Worm (Caenorhabditis elegans) whole organism, L2 larva: ENCODE data around the gene str-66.

Experiments
- R02D3.7 ChIP-seq: fragments of 150-350 bp; optimal IDR thresholded peaks from 2 replicates; lab custom pipeline; 2014; ENCODE audit warnings: missing biosample characterization, missing genetic modification characterization
- Y55F3AM.14 ChIP-seq: fragments of 200-800 bp; sonication (Bioruptor generic); optimal IDR thresholded peaks from 2 replicates; lab custom pipeline; 2018; ENCODE audit warnings: mild to moderate bottlenecking, missing genetic modification characterization, missing compliant biosample characterization
- ZK546.5 ChIP-seq: sonication (generic microtip); optimal IDR thresholded peaks from 2 replicates; lab custom pipeline; 2017; ENCODE audit warnings: missing biosample characterization, missing genetic modification characterization
- alr-1 ChIP-seq: fragments of 150-350 bp; optimal IDR thresholded peaks from 2 replicates; lab custom pipeline; 2014; ENCODE audit warnings: missing biosample characterization, missing genetic modification characterization
- aly-2 ChIP-seq: fragments of 150-350 bp; optimal IDR thresholded peaks from 2 replicates; lab custom pipeline; 2014; ENCODE audit warnings: missing biosample characterization, missing genetic modification characterization
- ama-1 ChIP-seq: fragments of 150-350 bp; optimal IDR thresholded peaks from 2 replicates; lab custom pipeline; 2018; ENCODE audit warnings: inconsistent platforms
- blmp-1 ChIP-seq: sonication (generic microtip); optimal IDR thresholded peaks from 2 replicates; lab custom pipeline; 2017; ENCODE audit warnings: missing genetic modification characterization, mild to moderate bottlenecking, missing compliant biosample characterization, antibody characterized with exemption, moderate library complexity; ENCODE audit not compliant: insufficient read depth
- ceh-16 ChIP-seq: fragments of 150-350 bp; optimal IDR thresholded peaks from 2 replicates; lab custom pipeline; 2014; ENCODE audit warnings: missing biosample characterization, missing genetic modification characterization
- ceh-82 ChIP-seq: fragments of 150-350 bp; optimal IDR thresholded peaks from 2 replicates; lab custom pipeline; 2014; ENCODE audit warnings: missing biosample characterization, missing genetic modification characterization
- crh-2 ChIP-seq: sonication (generic microtip); optimal IDR thresholded peaks from 2 replicates; lab custom pipeline; 2017; ENCODE audit warnings: missing biosample characterization, missing genetic modification characterization
- dmd-4 ChIP-seq: sonication (generic microtip); optimal IDR thresholded peaks from 2 replicates; lab custom pipeline; 2017; ENCODE audit warnings: missing biosample characterization, missing genetic modification characterization
- egl-27 ChIP-seq: sonication (generic microtip); optimal IDR thresholded peaks from 3 replicates; lab custom pipeline; 2017; ENCODE audit warnings: missing biosample characterization, missing genetic modification reagents, missing genetic modification characterization
- elt-1 ChIP-seq: fragments of 150-350 bp; optimal IDR thresholded peaks from 2 replicates; lab custom pipeline; 2014; ENCODE audit warnings: missing biosample characterization, missing genetic modification characterization
- elt-3 ChIP-seq: sonication (generic microtip); optimal IDR thresholded peaks from 2 replicates; lab custom pipeline; 2017; ENCODE audit warnings: missing biosample characterization, missing genetic modification characterization
- fos-1 ChIP-seq: fragments of 150-350 bp; optimal IDR thresholded peaks from 2 replicates; lab custom pipeline; 2014; ENCODE audit warnings: missing biosample characterization, missing genetic modification characterization
- gmeb-1 ChIP-seq: fragments of 150-350 bp; optimal IDR thresholded peaks from 2 replicates; lab custom pipeline; 2014; ENCODE audit warnings: missing biosample characterization, missing genetic modification characterization
- lin-11 ChIP-seq: fragments of 150-350 bp; sonication (generic microtip); optimal IDR thresholded peaks from 2 replicates; lab custom pipeline; 2014; ENCODE audit warnings: missing biosample characterization, missing genetic modification characterization, inconsistent platforms, mixed read lengths
- lin-13 ChIP-seq: fragments of 150-350 bp; optimal IDR thresholded peaks from 2 replicates; lab custom pipeline; 2014; ENCODE audit warnings: missing biosample characterization, missing genetic modification reagents, missing genetic modification characterization
- lin-39 ChIP-seq: fragments of 150-350 bp; optimal IDR thresholded peaks from 2 replicates; lab custom pipeline; 2014; ENCODE audit warnings: missing biosample characterization, missing genetic modification reagents, missing genetic modification characterization
- lsy-2 ChIP-seq, 2 experiments: fragments of 150-350 bp in 1 of 2; sonication (generic microtip) in 1 of 2; optimal IDR thresholded peaks; 2 replicates each; lab custom pipeline; 2014 to 2017; ENCODE audit warnings: missing biosample characterization in 2 of 2, missing genetic modification characterization in 2 of 2
- mab-5 ChIP-seq: fragments of 150-350 bp; optimal IDR thresholded peaks from 2 replicates; lab custom pipeline; 2014; ENCODE audit warnings: missing biosample characterization, missing genetic modification characterization
- mbf-1 ChIP-seq: sonication (generic microtip); optimal IDR thresholded peaks from 2 replicates; lab custom pipeline; 2017; ENCODE audit warnings: missing biosample characterization, missing genetic modification characterization
- mdl-1 ChIP-seq, 2 experiments: fragments of 150-350 bp in 1 of 2; sonication (generic microtip) in 1 of 2; optimal IDR thresholded peaks; 2 replicates each; lab custom pipeline; 2017; ENCODE audit warnings: missing biosample characterization in 2 of 2, missing genetic modification characterization in 2 of 2
- nhr-10 ChIP-seq: sonication (generic microtip); optimal IDR thresholded peaks from 2 replicates; lab custom pipeline; 2017; ENCODE audit warnings: missing biosample characterization, missing genetic modification characterization
- nhr-11 ChIP-seq: fragments of 150-350 bp; optimal IDR thresholded peaks from 2 replicates; lab custom pipeline; 2014; ENCODE audit warnings: missing biosample characterization, missing genetic modification characterization
- nhr-12 ChIP-seq: fragments of 150-350 bp; optimal IDR thresholded peaks from 2 replicates; lab custom pipeline; 2014; ENCODE audit warnings: missing biosample characterization, missing genetic modification characterization
- nhr-129 ChIP-seq: fragments of 150-350 bp; optimal IDR thresholded peaks from 2 replicates; lab custom pipeline; 2014; ENCODE audit warnings: missing biosample characterization, missing genetic modification characterization
- nhr-21 ChIP-seq: fragments of 150-350 bp; optimal IDR thresholded peaks from 2 replicates; lab custom pipeline; 2014; ENCODE audit warnings: missing biosample characterization, missing genetic modification characterization
- nhr-25 ChIP-seq: fragments of 150-350 bp; sonication (generic microtip); optimal IDR thresholded peaks from 3 replicates; lab custom pipeline; 2014; ENCODE audit warnings: missing biosample characterization, missing genetic modification characterization
- nhr-6 ChIP-seq: fragments of 150-350 bp; optimal IDR thresholded peaks from 2 replicates; lab custom pipeline; 2014; ENCODE audit warnings: missing biosample characterization, missing genetic modification characterization
- nhr-77 ChIP-seq: fragments of 150-350 bp; optimal IDR thresholded peaks from 2 replicates; lab custom pipeline; 2014; ENCODE audit warnings: missing biosample characterization, missing genetic modification characterization
- peb-1 ChIP-seq: fragments of 150-350 bp; optimal IDR thresholded peaks from 2 replicates; lab custom pipeline; 2014; ENCODE audit warnings: missing biosample characterization, missing genetic modification characterization
- skn-1 ChIP-seq: sonication (generic microtip); optimal IDR thresholded peaks from 2 replicates; lab custom pipeline; 2017; ENCODE audit warnings: missing biosample characterization, missing genetic modification characterization
- sma-9 ChIP-seq, 2 experiments: fragments of 150-350 bp in 1 of 2; sonication (generic microtip) in 1 of 2; optimal IDR thresholded peaks; 2 replicates each; lab custom pipeline; 2014 to 2016; ENCODE audit warnings: missing genetic modification characterization in 2 of 2, mild to moderate bottlenecking in 1 of 2, missing biosample characterization in 1 of 2, missing compliant biosample characterization in 1 of 2, missing genetic modification reagents in 1 of 2, moderate library complexity in 1 of 2
- snpc-4 ChIP-seq: fragments of 150-350 bp; optimal IDR thresholded peaks from 2 replicates; lab custom pipeline; 2014; ENCODE audit warnings: missing biosample characterization, missing genetic modification characterization
- unc-39 ChIP-seq: fragments of 150-350 bp; optimal IDR thresholded peaks from 2 replicates; lab custom pipeline; 2014; ENCODE audit warnings: missing biosample characterization, missing genetic modification characterization
- ztf-1 ChIP-seq: fragments of 200-800 bp; sonication (Bioruptor generic); conservative IDR thresholded peaks from 2 replicates; pipeline ENCODE4 v1.3.6; 2022; ENCODE audit warnings: missing genetic modification characterization, missing compliant biosample characterization
- ztf-11 ChIP-seq: sonication (generic microtip); optimal IDR thresholded peaks from 2 replicates; lab custom pipeline; 2017; ENCODE audit warnings: missing biosample characterization, missing genetic modification characterization

str-66 gene

ce11 chrV:3144494-3144893 is 40.5 kb upstream of the str-66 start, which contains the start of gene srab-10:
srab-10 (minus strand) TSS chrV:3144594.
- TF ChIP-seq unc-39 (tag; lab: Kevin White, UChicago): no peak
- TF ChIP-seq nhr-25: no peak

DNA sequence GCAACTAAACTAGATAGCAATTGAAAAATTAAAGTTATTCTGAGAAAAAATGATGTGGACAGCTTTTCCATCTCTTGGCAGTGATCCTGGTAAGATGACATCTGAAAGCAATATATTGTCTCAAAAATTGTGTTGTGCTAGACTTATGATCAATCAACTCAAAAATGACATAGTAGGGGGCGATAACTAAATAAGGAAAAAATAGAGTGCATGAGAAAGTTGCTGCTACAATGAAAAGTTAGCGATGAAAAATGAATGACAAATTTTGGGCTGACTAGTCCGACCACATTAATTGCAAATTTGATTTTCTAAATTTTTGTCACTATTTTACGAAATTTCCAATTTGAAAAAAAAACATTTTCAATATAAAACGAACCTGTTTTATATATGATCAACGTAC is 37.2 kb upstream of the str-66 start, which contains the start of gene srab-9:
Gene srab-9 (minus strand): TSS at position 101 of the 400 bp plus-strand sequence.
- TF ChIP-seq nhr-11: no peak
- no peak for TF ChIP-seq ztf-1
- no peak for TF ChIP-seq Y55F3AM.14 (GFP tag; lab: Kevin White, UChicago)
- no peak for TF ChIP-seq nhr-129 (tag; lab: Kevin White, UChicago)
- no peak for TF ChIP-seq elt-1 (tag; lab: Kevin White, UChicago)
- no peak for TF ChIP-seq lin-13 (GFP tag; lab: Kevin White, UChicago)
- no peak for TF ChIP-seq R02D3.7
- TF ChIP-seq ceh-16 (tag; lab: Kevin White, UChicago): no peak
- no peak for TF ChIP-seq aly-2 (tag; lab: Kevin White, UChicago)
- TF ChIP-seq peb-1 (tag; lab: Kevin White, UChicago): no peak
- TF ChIP-seq ztf-11 (tag; lab: Kevin White, UChicago): no peak
- no peak for TF ChIP-seq nhr-6 (tag; lab: Kevin White, UChicago)
- no peak for TF ChIP-seq crh-2 (tag; lab: Kevin White, UChicago)
- TF ChIP-seq sma-9 (GFP tag; optimal IDR thresholded peaks at IDR 0.05; lab: Kevin White, UChicago): no peak
- TF ChIP-seq sma-9 (tag; optimal IDR thresholded peaks at IDR 0.05; lab: Kevin White, UChicago): no peak
- no peak for TF ChIP-seq nhr-21 (tag; lab: Kevin White, UChicago)
- TF ChIP-seq mbf-1 (tag; lab: Kevin White, UChicago): no peak
- no peak for TF ChIP-seq alr-1 (tag; lab: Kevin White, UChicago)

ce11 chrV:3138488-3138887 is 34.5 kb upstream of the str-66 start, which contains the start of the genes irld-3 and F02C9.1:
irld-3 (minus strand) TSS chrV:3138588.
F02C9.1 (plus strand) TSS chrV:3138703.
- TF ChIP-seq R02D3.7 (no peak), nhr-11 (no peak), lin-39 (tag; lab: Kevin White, UChicago) (no peak), skn-1 (no peak), aly-2 (tag; lab: Kevin White, UChicago) (no peak), nhr-10 (tag; lab: Kevin White, UChicago) (no peak), mab-5 (tag; lab: Kevin White, UChicago) (no peak), elt-3 (no peak), ama-1 (no peak), mdl-1 (tag; optimal IDR thresholded peaks at IDR 0.05; lab: Kevin White, UChicago) (no peak), Y55F3AM.14 (GFP tag; lab: Kevin White, UChicago) (no peak), nhr-12 (tag; lab: Kevin White, UChicago) (no peak), lin-11 (tag; lab: Kevin White, UChicago) (no peak), ceh-82 (tag; lab: Kevin White, UChicago) (no peak), blmp-1 (tag; lab: Kevin White, UChicago) (no peak), ZK546.5 (tag; lab: Kevin White, UChicago) (no peak)

ce11 chrV:3133293-3133755 is 29.3 kb upstream of the str-66 start, which contains the start of gene F02C9.2:
F02C9.2 (plus strand) TSS chrV:3133705.
- no peak for TF ChIP-seq unc-39 (tag; lab: Kevin White, UChicago)
- TF ChIP-seq mdl-1 (tag; optimal IDR thresholded peaks at IDR 0.05; lab: Kevin White, UChicago): no peak
- no peak for TF ChIP-seq R02D3.7
- no peak for TF ChIP-seq nhr-77 (tag; lab: Kevin White, UChicago)
- TF ChIP-seq ztf-11 (tag; lab: Kevin White, UChicago): no peak
- TF ChIP-seq dmd-4 (tag; lab: Kevin White, UChicago): no peak
- TF ChIP-seq egl-27 (tag; lab: Kevin White, UChicago): no peak
- TF ChIP-seq gmeb-1: no peak
- TF ChIP-seq snpc-4 (tag; lab: Kevin White, UChicago): no peak
- no peak for TF ChIP-seq lsy-2 (tag; optimal IDR thresholded peaks at IDR 0.05; lab: Kevin White, UChicago)
- TF ChIP-seq fos-1: no peak
